Worm (Caenorhabditis elegans) whole organism, late embryonic: Measurements from ENCODE around the gene Y46H3C.7.
A peak's percentile ranks its signal among the peaks of the same experiment; 100 is the strongest.

Experiments used
- F13H6.1 ChIP-seq: sonication (generic microtip); optimal IDR thresholded peaks from 2 replicates; lab custom pipeline; 2016; ENCODE audit warnings: missing genetic modification characterization, missing compliant biosample characterization
- ama-1 ChIP-seq: fragments of 150-350 bp; optimal IDR thresholded peaks from 2 replicates; lab custom pipeline; 2014
- ceh-18 ChIP-seq: sonication (generic microtip); optimal IDR thresholded peaks from 2 replicates; lab custom pipeline; 2016; ENCODE audit warnings: missing genetic modification characterization, missing compliant biosample characterization
- ceh-34 ChIP-seq: sonication (generic microtip); optimal IDR thresholded peaks from 2 replicates; lab custom pipeline; 2016; ENCODE audit warnings: mild to moderate bottlenecking, missing genetic modification characterization, missing compliant biosample characterization
- ceh-9 ChIP-seq: sonication (generic microtip); optimal IDR thresholded peaks from 2 replicates; lab custom pipeline; 2016; ENCODE audit warnings: mild to moderate bottlenecking, missing genetic modification characterization, inconsistent platforms, missing compliant biosample characterization
- dmd-4 ChIP-seq: sonication (generic microtip); optimal IDR thresholded peaks from 2 replicates; lab custom pipeline; 2016; ENCODE audit warnings: borderline replicate concordance, missing genetic modification characterization, missing compliant biosample characterization
- fkh-10 ChIP-seq: fragments of 150-350 bp; optimal IDR thresholded peaks from 2 replicates; lab custom pipeline; 2014; ENCODE audit warnings: missing biosample characterization, missing genetic modification reagents, missing genetic modification characterization
- hlh-30 ChIP-seq: sonication (generic microtip); optimal IDR thresholded peaks from 2 replicates; lab custom pipeline; 2017; ENCODE audit warnings: antibody characterized with exemption, missing genetic modification characterization, missing compliant biosample characterization; ENCODE audit not compliant: insufficient read depth
- pqm-1 ChIP-seq: sonication (generic microtip); optimal IDR thresholded peaks from 2 replicates; lab custom pipeline; 2016; ENCODE audit warnings: missing genetic modification characterization, missing compliant biosample characterization
- ref-2 ChIP-seq: sonication (generic microtip); optimal IDR thresholded peaks from 2 replicates; lab custom pipeline; 2016; ENCODE audit warnings: missing genetic modification characterization, missing compliant biosample characterization
- rnt-1 ChIP-seq: sonication (generic microtip); optimal IDR thresholded peaks from 2 replicates; lab custom pipeline; 2016; ENCODE audit warnings: missing genetic modification characterization, missing compliant biosample characterization
- unc-3 ChIP-seq, 2 experiments: fragments of 200-800 bp in 1 of 2; sonication (Bioruptor generic) in 1 of 2; sonication (generic microtip) in 1 of 2; conservative IDR thresholded peaks in 1 of 2; optimal IDR thresholded peaks in 1 of 2; 2 replicates each; pipeline versions ENCODE4 v1.3.6 to Lab custom; 2016 to 2022; ENCODE audit warnings: missing compliant biosample characterization in 2 of 2, missing genetic modification characterization in 2 of 2, missing genetic modification reagents in 1 of 2
- unc-86 ChIP-seq: sonication (generic microtip); optimal IDR thresholded peaks from 2 replicates; lab custom pipeline; 2016; ENCODE audit warnings: missing genetic modification characterization, missing compliant biosample characterization

ce11 chrV:1743205-1743870 lies 49.5 kb upstream of the Y46H3C.7 start, which contains the start of gene nhr-256:
- TF ChIP-seq pqm-1 = peak; percentile 2
- TF ChIP-seq F13H6.1 = no peak
- no peak for TF ChIP-seq fkh-10 (GFP tag; lab: Kevin White, UChicago)
- no peak for TF ChIP-seq hlh-30
- TF ChIP-seq ceh-9 (tag; lab: Kevin White, UChicago) = no peak
- TF ChIP-seq dmd-4 (tag; lab: Kevin White, UChicago) = no peak
- no peak for TF ChIP-seq ceh-34 (tag; lab: Kevin White, UChicago)
- no peak for TF ChIP-seq unc-86 (tag; lab: Kevin White, UChicago)
- peak; percentile 21 for TF ChIP-seq ceh-18 (tag; lab: Kevin White, UChicago)
- TF ChIP-seq rnt-1 (tag; lab: Kevin White, UChicago) = no peak
- no peak for TF ChIP-seq unc-3 (GFP tag; conservative IDR thresholded peaks at IDR 0.05; lab: Robert Waterston, UW)
- no peak for TF ChIP-seq unc-3 (tag; optimal IDR thresholded peaks at IDR 0.05; lab: Kevin White, UChicago)
- TF ChIP-seq ama-1 (lab: Kevin White, UChicago) = no peak
- TF ChIP-seq ref-2 (tag; lab: Kevin White, UChicago) = no peak
